Fruit fly (Drosophila melanogaster) whole organism, wandering third instar larva: ENCODE measurements around the gene fipi.

Experiments
- CrebA ChIP-seq: fragments of 200-800 bp; sonication (Bioruptor generic); optimal IDR thresholded peaks from 2 replicates; lab custom pipeline; 2016; ENCODE audit warnings: missing biosample characterization, mild to moderate bottlenecking, missing genetic modification characterization, borderline replicate concordance
- GATAd ChIP-seq: sonication (Bioruptor generic); optimal IDR thresholded peaks from 2 replicates; lab custom pipeline; 2016; ENCODE audit warnings: missing biosample characterization, missing genetic modification characterization
- OdsH ChIP-seq: fragments of 200-800 bp; sonication (Bioruptor generic); optimal IDR thresholded peaks from 2 replicates; lab custom pipeline; 2016; ENCODE audit warnings: missing biosample characterization, mild to moderate bottlenecking, missing genetic modification characterization
- Sp1 ChIP-seq: fragments of 200-800 bp; sonication (Bioruptor generic); optimal IDR thresholded peaks from 3 replicates; lab custom pipeline; 2019; ENCODE audit warnings: missing biosample characterization, mild to moderate bottlenecking, missing genetic modification characterization, moderate library complexity
- tai ChIP-seq: sonication (Bioruptor generic); optimal IDR thresholded peaks from 2 replicates; lab custom pipeline; 2016; ENCODE audit warnings: missing biosample characterization, missing genetic modification characterization
- usp ChIP-seq: fragments of >200 bp; optimal IDR thresholded peaks from 2 replicates; lab custom pipeline; 2017; ENCODE audit warnings: missing biosample characterization, missing genetic modification characterization

dm6 chr2L:4822258-4822657 is 28.4 kb upstream of the fipi start:
- TF ChIP-seq usp (GFP tag; lab: Kevin White, UChicago) (no peak), OdsH (GFP tag; lab: Kevin White, UChicago) (no peak), CrebA (GFP tag; lab: Kevin White, UChicago) (no peak), Sp1 (GFP tag; lab: Kevin White, UChicago) (no peak), tai (GFP tag; lab: Kevin White, UChicago) (no peak), GATAd (GFP tag; lab: Kevin White, UChicago) (no peak)
